Worm (Caenorhabditis elegans): ENCODE measurements around the gene tbck-1.

DNA sequence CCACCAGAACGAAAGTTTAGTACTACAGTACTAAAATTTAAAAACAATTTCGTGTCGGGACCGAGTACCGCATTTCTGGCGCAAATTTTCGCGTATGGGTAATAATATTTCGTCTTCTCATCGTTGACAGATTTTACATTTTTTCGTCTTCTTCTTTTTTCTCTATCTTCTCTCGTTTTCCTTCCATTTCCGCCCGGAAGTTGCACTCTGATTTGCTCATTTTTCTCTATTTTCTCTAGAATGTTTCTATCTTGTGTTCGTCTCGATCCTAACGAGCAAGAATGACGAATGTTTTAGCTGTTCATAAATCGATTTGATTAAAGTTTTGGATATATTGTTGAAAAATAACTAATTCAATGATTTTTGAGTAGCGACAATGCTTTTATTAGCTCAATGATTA is 27.1 kb downstream of the tbck-1 start:
- TF ChIP-seq elt-3 (tag; optimal IDR thresholded peaks at IDR 0.05) = no peak
- no peak for TF ChIP-seq nhr-77 (tag; optimal IDR thresholded peaks at IDR 0.05)
- TF ChIP-seq unc-39 (tag; optimal IDR thresholded peaks at IDR 0.05) = no peak
